Worm (Caenorhabditis elegans): Measurements from ENCODE around the gene nspb-3.

DNA sequence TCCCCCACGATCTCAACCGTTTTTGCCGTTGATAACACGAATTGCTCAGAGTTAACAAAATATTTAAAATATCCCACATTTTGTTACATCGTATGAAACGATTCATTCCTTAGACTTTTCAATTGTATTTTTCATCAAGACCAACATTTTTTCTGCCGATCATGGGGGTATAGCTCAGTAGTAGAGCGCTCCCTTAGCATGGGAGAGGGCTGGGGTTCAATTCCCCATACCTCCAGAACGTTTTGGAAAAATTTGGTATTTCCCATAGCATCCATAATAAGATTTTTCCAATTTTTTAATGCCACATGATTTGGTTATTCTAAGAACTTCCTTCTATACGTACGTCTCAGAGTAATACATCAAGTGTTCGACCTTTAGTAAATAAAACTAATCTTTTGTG, 32.7 kb downstream of the nspb-3 start:
- TF ChIP-seq med-1 (GFP tag; optimal IDR thresholded peaks at IDR 0.05; ENCODE audit: insufficient read depth) (no peak), cog-1 (tag; optimal IDR thresholded peaks at IDR 0.05) (no peak), flt-1 (GFP tag; IDR thresholded peaks at IDR 0.05) (no peak), T22C8.4 (GFP tag; IDR thresholded peaks at IDR 0.05) (no peak), ztf-29 (GFP tag; IDR thresholded peaks at IDR 0.05) (no peak), ref-1 (GFP tag; conservative IDR thresholded peaks at IDR 0.05) (no peak), tab-1 (GFP tag; IDR thresholded peaks at IDR 0.05) (no peak)

Data from whole organism, midembryonic.